Worm (Caenorhabditis elegans) whole organism, L1 larva: ENCODE results near the gene F54D12.8.

ENCODE experiments used
- C16A3.4 ChIP-seq: fragments of 150-350 bp; optimal IDR thresholded peaks from 2 replicates; lab custom pipeline; 2014; ENCODE audit warnings: missing biosample characterization, missing genetic modification characterization
- C34B4.2 ChIP-seq: sonication (generic microtip); optimal IDR thresholded peaks from 2 replicates; lab custom pipeline; 2017; ENCODE audit warnings: mild to moderate bottlenecking, missing genetic modification characterization, missing compliant biosample characterization
- F16B12.6 ChIP-seq: fragments of 150-350 bp; optimal IDR thresholded peaks from 2 replicates; lab custom pipeline; 2014; ENCODE audit warnings: missing biosample characterization, missing genetic modification characterization
- aha-1 ChIP-seq: fragments of 150-350 bp; optimal IDR thresholded peaks from 2 replicates; lab custom pipeline; 2014; ENCODE audit warnings: missing biosample characterization, missing genetic modification characterization
- blmp-1 ChIP-seq: fragments of 150-350 bp; optimal IDR thresholded peaks from 2 replicates; lab custom pipeline; 2014; ENCODE audit warnings: missing biosample characterization, missing genetic modification characterization
- ceh-82 ChIP-seq, 3 experiments: fragments of 150-350 bp in 1 of 3; sonication (generic microtip) in 2 of 3; optimal IDR thresholded peaks; 2 replicates each; lab custom pipeline; 2014 to 2017; ENCODE audit warnings: missing biosample characterization in 3 of 3, missing genetic modification characterization in 3 of 3
- dpl-1 ChIP-seq, 3 experiments: fragments of 150-350 bp in 2 of 3; sonication (generic microtip) in 1 of 3; optimal IDR thresholded peaks; 2 replicates each; lab custom pipeline; 2014 to 2017; ENCODE audit warnings: missing biosample characterization in 3 of 3, missing genetic modification characterization in 3 of 3, missing genetic modification reagents in 3 of 3
- dsc-1 ChIP-seq: sonication (generic microtip); optimal IDR thresholded peaks from 2 replicates; lab custom pipeline; 2016; ENCODE audit warnings: mild to moderate bottlenecking, missing genetic modification characterization, missing compliant biosample characterization
- efl-1 ChIP-seq, 4 experiments: fragments of 150-350 bp; optimal IDR thresholded peaks in 3 of 4; peaks in 1 of 4; 1 replicate in 1 of 4; 2 replicates in 3 of 4; lab custom pipeline; 2014; ENCODE audit warnings: missing biosample characterization in 2 of 4, missing genetic modification characterization in 2 of 4, missing genetic modification reagents in 2 of 4
- efl-3 ChIP-seq: fragments of 200-800 bp; sonication (Bioruptor generic); optimal IDR thresholded peaks from 2 replicates; lab custom pipeline; 2018; ENCODE audit warnings: mild to moderate bottlenecking, missing genetic modification characterization, missing compliant biosample characterization
- egl-13 ChIP-seq: sonication (generic microtip); optimal IDR thresholded peaks from 2 replicates; lab custom pipeline; 2016; ENCODE audit warnings: missing genotype, missing genetic modification reagents, missing genetic modification characterization, missing compliant biosample characterization
- elt-3 ChIP-seq, 6 experiments: fragments of 150-350 bp in 1 of 6; sonication (generic microtip); optimal IDR thresholded peaks; 2 replicates each; lab custom pipeline; 2017 to 2018; ENCODE audit warnings: missing biosample characterization in 6 of 6, missing genetic modification characterization in 6 of 6, inconsistent platforms in 1 of 6
- fkh-10 ChIP-seq: sonication (generic microtip); optimal IDR thresholded peaks from 2 replicates; lab custom pipeline; 2017; ENCODE audit warnings: missing biosample characterization, missing genetic modification reagents, missing genetic modification characterization
- fos-1 ChIP-seq: fragments of 150-350 bp; optimal IDR thresholded peaks from 2 replicates; lab custom pipeline; 2014; ENCODE audit warnings: missing biosample characterization, missing genetic modification characterization
- hlh-4 ChIP-seq: sonication (generic microtip); optimal IDR thresholded peaks from 2 replicates; lab custom pipeline; 2016; ENCODE audit warnings: mild to moderate bottlenecking, missing genetic modification characterization, missing compliant biosample characterization
- jun-1 ChIP-seq: fragments of 150-350 bp; optimal IDR thresholded peaks from 2 replicates; lab custom pipeline; 2014; ENCODE audit warnings: missing biosample characterization, missing genetic modification reagents, missing genetic modification characterization
- lin-35 ChIP-seq, 2 experiments: fragments of 150-350 bp; optimal IDR thresholded peaks; 2 replicates each; lab custom pipeline; 2014; ENCODE audit warnings: missing biosample characterization in 2 of 2, missing genetic modification characterization in 2 of 2, missing genetic modification reagents in 2 of 2
- lir-3 ChIP-seq: sonication (generic microtip); optimal IDR thresholded peaks from 2 replicates; lab custom pipeline; 2016; ENCODE audit warnings: mild to moderate bottlenecking, missing genetic modification characterization, moderate library complexity, missing compliant biosample characterization; ENCODE audit not compliant: poor library complexity
- lsy-2 ChIP-seq, 2 experiments: fragments of 150-350 bp; optimal IDR thresholded peaks; 2 replicates each; lab custom pipeline; 2014; ENCODE audit warnings: missing biosample characterization in 2 of 2, missing genetic modification characterization in 2 of 2
- mab-9 ChIP-seq: fragments of 200-800 bp; sonication (Bioruptor generic); IDR thresholded peaks from 2 replicates; pipeline ENCODE4 v1.3.6; 2022; ENCODE audit warnings: missing genetic modification reagents, missing genetic modification characterization, missing compliant biosample characterization
- mdl-1 ChIP-seq, 2 experiments: fragments of 150-350 bp; optimal IDR thresholded peaks; 2 replicates each; lab custom pipeline; 2014 to 2017; ENCODE audit warnings: missing biosample characterization in 2 of 2, missing genetic modification characterization in 2 of 2, inconsistent platforms in 1 of 2
- mef-2 ChIP-seq: fragments of 150-350 bp; optimal IDR thresholded peaks from 2 replicates; lab custom pipeline; 2014; ENCODE audit warnings: missing biosample characterization, missing genetic modification characterization
- mep-1 ChIP-seq: fragments of 150-350 bp; optimal IDR thresholded peaks from 2 replicates; lab custom pipeline; 2014; ENCODE audit warnings: missing biosample characterization, missing genetic modification characterization
- nhr-11 ChIP-seq: fragments of 150-350 bp; optimal IDR thresholded peaks from 2 replicates; lab custom pipeline; 2014; ENCODE audit warnings: missing biosample characterization, missing genetic modification characterization
- nhr-237 ChIP-seq: fragments of 150-350 bp; optimal IDR thresholded peaks from 2 replicates; lab custom pipeline; 2014; ENCODE audit warnings: missing biosample characterization, missing genetic modification characterization
- nhr-28 ChIP-seq: fragments of 150-350 bp; optimal IDR thresholded peaks from 2 replicates; lab custom pipeline; 2014; ENCODE audit warnings: missing biosample characterization, missing genetic modification characterization
- nhr-76 ChIP-seq: sonication (generic microtip); optimal IDR thresholded peaks from 2 replicates; lab custom pipeline; 2017; ENCODE audit warnings: missing biosample characterization, missing genetic modification characterization
- nhr-77 ChIP-seq: fragments of 150-350 bp; optimal IDR thresholded peaks from 2 replicates; lab custom pipeline; 2014; ENCODE audit warnings: missing biosample characterization, missing genetic modification characterization
- nhr-85 ChIP-seq: sonication (generic microtip); peaks from one replicate; lab custom pipeline; 2016; ENCODE audit warnings: missing genetic modification characterization, inconsistent platforms, missing compliant biosample characterization
- nhr-90 ChIP-seq: sonication (generic microtip); optimal IDR thresholded peaks from 2 replicates; lab custom pipeline; 2016; ENCODE audit warnings: mild to moderate bottlenecking, missing genetic modification characterization, missing compliant biosample characterization; ENCODE audit not compliant: poor library complexity
- pag-3 ChIP-seq: sonication (generic microtip); optimal IDR thresholded peaks from 2 replicates; lab custom pipeline; 2017; ENCODE audit warnings: missing genetic modification characterization, mild to moderate bottlenecking, missing compliant biosample characterization, antibody characterized with exemption, borderline replicate concordance; ENCODE audit not compliant: insufficient read depth
- skn-1 ChIP-seq: fragments of 150-350 bp; optimal IDR thresholded peaks from 2 replicates; lab custom pipeline; 2014; ENCODE audit warnings: missing biosample characterization, missing genetic modification characterization
- tbx-2 ChIP-seq: sonication (generic microtip); optimal IDR thresholded peaks from 2 replicates; lab custom pipeline; 2016; ENCODE audit warnings: missing genetic modification characterization, missing compliant biosample characterization
- unc-30 ChIP-seq: sonication (generic microtip); optimal IDR thresholded peaks from 2 replicates; lab custom pipeline; 2017; ENCODE audit warnings: missing biosample characterization, missing genetic modification characterization
- unc-86 ChIP-seq: sonication (generic microtip); optimal IDR thresholded peaks from 2 replicates; lab custom pipeline; 2016; ENCODE audit warnings: missing genetic modification characterization, missing compliant biosample characterization
- zip-4 ChIP-seq: fragments of 200-800 bp; sonication (Bioruptor generic); optimal IDR thresholded peaks from 2 replicates; lab custom pipeline; 2018; ENCODE audit warnings: mild to moderate bottlenecking, missing genetic modification characterization, moderate library complexity, missing compliant biosample characterization
- ztf-11 ChIP-seq, 2 experiments: sonication (generic microtip); optimal IDR thresholded peaks; 2 replicates each; lab custom pipeline; 2016 to 2017; ENCODE audit warnings: missing genetic modification characterization in 2 of 2, missing biosample characterization in 1 of 2, missing compliant biosample characterization in 1 of 2
- ztf-4 ChIP-seq: fragments of 150-350 bp; optimal IDR thresholded peaks from 2 replicates; lab custom pipeline; 2014; ENCODE audit warnings: missing biosample characterization, missing genetic modification characterization

Gene F54D12.8

ce11 chrII:1372966-1373365, 24.9 kb downstream of the F54D12.8 start:
- TF ChIP-seq lir-3 (tag; lab: Kevin White, UChicago) (no peak), lin-35 (GFP tag; optimal IDR thresholded peaks at IDR 0.05; lab: Kevin White, UChicago) (no peak), unc-30 (tag; lab: Kevin White, UChicago) (no peak), efl-1 (optimal IDR thresholded peaks at IDR 0.05; lab: Kevin White, UChicago) (no peak), efl-1 (GFP tag; optimal IDR thresholded peaks at IDR 0.05 in 1 of 2; lab: Kevin White, UChicago) (peak in 1 of 2 experiments; percentile 18), lsy-2 (tag; optimal IDR thresholded peaks at IDR 0.05; lab: Kevin White, UChicago) (no peak)

- TF ChIP-seq lsy-2 (tag; optimal IDR thresholded peaks at IDR 0.05; lab: Kevin White, UChicago) (no peak), nhr-85 (peak; percentile 52), nhr-11 (no peak)
Measured at ce11 chrII:1372138-1372537, 25.7 kb downstream of the F54D12.8 start.

- TF ChIP-seq nhr-77 (tag; lab: Kevin White, UChicago) (no peak), ztf-11 (tag; optimal IDR thresholded peaks at IDR 0.05; lab: Kevin White, UChicago) (peak in 1 of 2 experiments; percentile 0)
Measured at ce11 chrII:1371533-1371932, 26.3 kb downstream of the F54D12.8 start.

ce11 chrII:1369322-1369721, 28.5 kb downstream of the F54D12.8 start:
- TF ChIP-seq ceh-82 (tag; optimal IDR thresholded peaks at IDR 0.05; lab: Kevin White, UChicago) (no peak), C34B4.2 (tag; lab: Kevin White, UChicago) (no peak), dsc-1 (tag; lab: Kevin White, UChicago) (no peak), lir-3 (tag; lab: Kevin White, UChicago) (no peak), mef-2 (tag; lab: Kevin White, UChicago) (no peak), lin-35 (GFP tag; optimal IDR thresholded peaks at IDR 0.05; lab: Kevin White, UChicago) (no peak), F16B12.6 (no peak), ztf-11 (tag; optimal IDR thresholded peaks at IDR 0.05; lab: Kevin White, UChicago) (no peak), C16A3.4 (tag; lab: Kevin White, UChicago) (no peak), egl-13 (tag; lab: Kevin White, UChicago) (no peak), nhr-237 (tag; lab: Kevin White, UChicago) (no peak), efl-3 (GFP tag; lab: Kevin White, UChicago) (no peak), unc-86 (no peak), nhr-90 (tag; lab: Kevin White, UChicago) (no peak), ztf-4 (tag; lab: Kevin White, UChicago) (no peak)

ce11 chrII:1368756-1369155, 29.1 kb downstream of the F54D12.8 start:
- TF ChIP-seq mef-2 (tag; lab: Kevin White, UChicago) (no peak), nhr-76 (tag; lab: Kevin White, UChicago) (no peak), tbx-2 (no peak), zip-4 (no peak), dpl-1 (GFP tag; optimal IDR thresholded peaks at IDR 0.05; lab: Kevin White, UChicago) (no peak), nhr-28 (tag; lab: Kevin White, UChicago) (no peak)

- TF ChIP-seq mab-9 (GFP tag; lab: Robert Waterston, UW) (no peak), pag-3 (tag; lab: Kevin White, UChicago) (no peak), mep-1 (tag; lab: Kevin White, UChicago) (no peak), dpl-1 (GFP tag; optimal IDR thresholded peaks at IDR 0.05; lab: Kevin White, UChicago) (no peak), ztf-4 (tag; lab: Kevin White, UChicago) (no peak), fkh-10 (GFP tag; lab: Kevin White, UChicago) (no peak), elt-3 (tag; optimal IDR thresholded peaks at IDR 0.05; lab: Kevin White, UChicago) (no peak), skn-1 (tag; lab: Kevin White, UChicago) (no peak), blmp-1 (tag; lab: Kevin White, UChicago) (no peak), fos-1 (tag; lab: Kevin White, UChicago) (no peak), mdl-1 (tag; optimal IDR thresholded peaks at IDR 0.05; lab: Kevin White, UChicago) (no peak), hlh-4 (tag; lab: Kevin White, UChicago) (no peak), aha-1 (tag; lab: Kevin White, UChicago) (no peak), nhr-28 (tag; lab: Kevin White, UChicago) (no peak), jun-1 (tag; lab: Kevin White, UChicago) (no peak)
- TF ChIP-seq, all 84 proteins: peak for 0
Measured at ce11 chrII:1365985-1366384, 31.9 kb downstream of the F54D12.8 start.
